Worm (Caenorhabditis elegans) whole organism, L3 larva: ENCODE measurements around the gene K01D12.20.

Experiments used
- ama-1 ChIP-seq: fragments of 150-350 bp; optimal IDR thresholded peaks from 2 replicates; lab custom pipeline; 2018
- ceh-16 ChIP-seq: sonication (generic microtip); optimal IDR thresholded peaks from 2 replicates; lab custom pipeline; 2017; ENCODE audit warnings: missing biosample characterization, missing genetic modification characterization
- egl-27 ChIP-seq: sonication (generic microtip); optimal IDR thresholded peaks from 4 replicates; lab custom pipeline; 2017; ENCODE audit warnings: missing biosample characterization, missing genetic modification reagents, missing genetic modification characterization
- elt-2 ChIP-seq: sonication (generic microtip); optimal IDR thresholded peaks from 2 replicates; lab custom pipeline; 2016; ENCODE audit warnings: missing genetic modification reagents, mild to moderate bottlenecking, missing genetic modification characterization, missing compliant biosample characterization
- elt-3 ChIP-seq, 3 experiments: fragments of 150-350 bp in 1 of 3; sonication (generic microtip) in 2 of 3; optimal IDR thresholded peaks; 2 replicates in 2 of 3; 4 replicates in 1 of 3; lab custom pipeline; 2014 to 2017; ENCODE audit warnings: missing biosample characterization in 3 of 3, missing genetic modification characterization in 3 of 3
- nhr-23 ChIP-seq: fragments of 150-350 bp; optimal IDR thresholded peaks from 2 replicates; lab custom pipeline; 2014; ENCODE audit warnings: missing biosample characterization, missing genetic modification reagents, missing genetic modification characterization
- nhr-76 ChIP-seq: fragments of 150-350 bp; sonication (generic microtip); optimal IDR thresholded peaks from 5 replicates; lab custom pipeline; 2014; ENCODE audit warnings: missing biosample characterization, missing genetic modification characterization
- unc-62 ChIP-seq: fragments of 150-350 bp; sonication (generic microtip); optimal IDR thresholded peaks from 4 replicates; lab custom pipeline; 2014; ENCODE audit warnings: missing biosample characterization, missing genetic modification reagents, missing genetic modification characterization

DNA sequence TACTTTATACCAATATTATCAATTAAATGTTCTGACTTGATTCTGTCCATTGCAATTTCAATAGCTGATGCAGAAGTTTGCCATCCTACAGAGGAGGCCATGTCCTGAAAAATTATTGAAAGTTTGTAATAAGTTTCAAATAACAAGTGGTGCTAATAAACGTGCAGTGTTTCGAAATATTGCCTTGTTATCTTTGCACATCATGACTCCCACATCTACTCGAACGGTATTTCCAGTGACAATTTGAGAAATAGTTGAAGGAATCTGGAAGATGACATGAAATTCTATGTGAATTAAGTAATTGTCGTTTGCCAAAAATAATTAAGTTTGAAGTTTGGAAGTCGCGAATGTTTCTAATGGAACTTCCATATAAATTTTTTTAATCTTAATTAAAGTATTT is 31.2 kb downstream of the K01D12.20 start, which contains the start of gene gcy-13:
- no peak for TF ChIP-seq egl-27
- no peak for TF ChIP-seq elt-3 (tag; optimal IDR thresholded peaks at IDR 0.05; lab: Kevin White, UChicago)
- no peak for TF ChIP-seq ama-1 (lab: Kevin White, UChicago)
- TF ChIP-seq elt-2 (tag; lab: Kevin White, UChicago), result no peak
- TF ChIP-seq nhr-76 (tag; lab: Kevin White, UChicago), result no peak
- TF ChIP-seq ceh-16 (tag; lab: Kevin White, UChicago), result no peak
- no peak for TF ChIP-seq unc-62 (GFP tag; lab: Kevin White, UChicago)
- TF ChIP-seq nhr-23, result no peak
